Worm (Caenorhabditis elegans): ENCODE measurements around the gene fce-2.

ce11 chrV:20476981-20477380 is 51.9 kb downstream of the fce-2 start:
- TF ChIP-seq ama-1 (optimal IDR thresholded peaks at IDR 0.05) (no peak), ceh-36 (tag; optimal IDR thresholded peaks at IDR 0.05) (no peak), tra-4 (tag; optimal IDR thresholded peaks at IDR 0.05) (no peak), flt-1 (GFP tag; IDR thresholded peaks at IDR 0.05) (no peak), tbx-37 (GFP tag; conservative IDR thresholded peaks at IDR 0.05) (no peak), hmg-4 (GFP tag; optimal IDR thresholded peaks at IDR 0.05) (no peak), B0310.2 (tag; optimal IDR thresholded peaks at IDR 0.05) (no peak)
